Worm (Caenorhabditis elegans) whole organism, late embryonic: ENCODE data around the gene F54H5.5.

Experiments
- K09A11.1 ChIP-seq: sonication (generic microtip); optimal IDR thresholded peaks from 2 replicates; lab custom pipeline; 2017; ENCODE audit warnings: antibody characterized with exemption, mild to moderate bottlenecking, missing genetic modification characterization, missing compliant biosample characterization; ENCODE audit not compliant: insufficient read depth
- ceh-19 ChIP-seq: fragments of 200-800 bp; sonication (Bioruptor generic); optimal IDR thresholded peaks from 2 replicates; lab custom pipeline; 2018; ENCODE audit warnings: mild to moderate bottlenecking, missing genetic modification characterization, missing compliant biosample characterization
- ceh-45 ChIP-seq: fragments of 200-800 bp; sonication (Bioruptor generic); IDR thresholded peaks from 2 replicates; pipeline ENCODE4 v1.3.6; 2022; ENCODE audit warnings: missing genetic modification reagents, missing genetic modification characterization, missing compliant biosample characterization
- ceh-48 ChIP-seq: sonication (generic microtip); optimal IDR thresholded peaks from 2 replicates; lab custom pipeline; 2016; ENCODE audit warnings: missing genetic modification characterization, inconsistent platforms, missing compliant biosample characterization
- fkh-10 ChIP-seq: fragments of 150-350 bp; optimal IDR thresholded peaks from 2 replicates; lab custom pipeline; 2014; ENCODE audit warnings: missing biosample characterization, missing genetic modification reagents, missing genetic modification characterization
- lin-11 ChIP-seq: fragments of 200-800 bp; sonication (Bioruptor generic); optimal IDR thresholded peaks from 2 replicates; lab custom pipeline; 2018; ENCODE audit warnings: mild to moderate bottlenecking, missing genetic modification characterization, missing compliant biosample characterization
- madf-2 ChIP-seq: sonication (generic microtip); optimal IDR thresholded peaks from 2 replicates; lab custom pipeline; 2017; ENCODE audit warnings: missing genetic modification characterization, missing compliant biosample characterization
- rnt-1 ChIP-seq: sonication (generic microtip); optimal IDR thresholded peaks from 2 replicates; lab custom pipeline; 2016; ENCODE audit warnings: missing genetic modification characterization, missing compliant biosample characterization
- sox-4 ChIP-seq: sonication (generic microtip); optimal IDR thresholded peaks from 2 replicates; lab custom pipeline; 2017; ENCODE audit warnings: mild to moderate bottlenecking, missing genetic modification characterization, inconsistent platforms, missing compliant biosample characterization
- tbx-2 ChIP-seq: sonication (generic microtip); optimal IDR thresholded peaks from 2 replicates; lab custom pipeline; 2016; ENCODE audit warnings: missing genetic modification characterization, missing compliant biosample characterization
- zip-5 ChIP-seq: sonication (generic microtip); optimal IDR thresholded peaks from 2 replicates; lab custom pipeline; 2016; ENCODE audit warnings: missing genetic modification characterization, missing compliant biosample characterization
- ztf-16 ChIP-seq: sonication (generic microtip); optimal IDR thresholded peaks from 2 replicates; lab custom pipeline; 2017; ENCODE audit warnings: missing genetic modification characterization, missing compliant biosample characterization

DNA sequence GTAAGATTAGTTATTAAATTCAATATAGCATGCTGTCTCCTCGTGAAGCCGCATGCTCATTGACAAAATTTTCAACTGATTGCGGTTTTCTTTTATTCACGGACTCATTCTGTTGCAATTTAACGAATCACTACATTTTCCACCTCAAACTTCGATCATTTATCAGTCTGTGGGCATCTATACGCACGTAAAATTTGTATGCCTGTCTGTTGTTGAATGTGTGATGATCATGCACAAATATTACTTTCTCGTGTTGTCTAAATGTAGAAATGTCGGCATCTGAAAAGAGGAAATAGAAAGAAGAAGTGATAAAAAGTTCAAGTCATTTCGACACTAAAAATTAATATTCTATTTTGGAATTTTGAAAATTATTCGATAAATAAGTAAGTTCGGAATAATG, 14.5 kb downstream of the F54H5.5 start:
- TF ChIP-seq K09A11.1 (tag; lab: Kevin White, UChicago) (no peak), tbx-2 (tag; lab: Kevin White, UChicago) (no peak), ceh-19 (GFP tag; lab: Kevin White, UChicago) (no peak), zip-5 (tag; lab: Kevin White, UChicago) (no peak), sox-4 (tag; lab: Kevin White, UChicago) (no peak), ztf-16 (tag; lab: Kevin White, UChicago) (no peak), ceh-48 (no peak), fkh-10 (GFP tag; lab: Kevin White, UChicago) (no peak), madf-2 (tag; lab: Kevin White, UChicago) (no peak), ceh-45 (no peak), rnt-1 (tag; lab: Kevin White, UChicago) (no peak), lin-11 (tag; lab: Kevin White, UChicago) (no peak)
